Fruit fly (Drosophila melanogaster): ENCODE data around the gene Btk.
A peak's percentile ranks its signal among the peaks of the same experiment; 100 is the strongest.

Gene Btk

dm6 chr2L:8266145-8266544 is 34.7 kb downstream of the Btk start (continued):
- TF ChIP-seq sd (tag; optimal IDR thresholded peaks at IDR 0.05) = peak; percentile 24
- no peak for TF ChIP-seq ato (GFP tag; IDR thresholded peaks at IDR 0.05; ENCODE audit: partially characterized antibody)
- no peak for TF ChIP-seq Spps (tag; optimal IDR thresholded peaks at IDR 0.05)
- TF ChIP-seq zfh2 (GFP tag; optimal IDR thresholded peaks at IDR 0.05) = no peak
- TF ChIP-seq Bgb (GFP tag; IDR thresholded peaks at IDR 0.05; ENCODE audit: partially characterized antibody) = no peak
- no peak for TF ChIP-seq knrl (GFP tag; IDR thresholded peaks at IDR 0.05; ENCODE audit: partially characterized antibody)
- peak; percentile 61 for TF ChIP-seq CG18262 (tag; optimal IDR thresholded peaks at IDR 0.05)
- no peak for TF ChIP-seq exex (tag; optimal IDR thresholded peaks at IDR 0.05)
- no peak for TF ChIP-seq CG6791 (GFP tag; IDR thresholded peaks at IDR 0.05; ENCODE audit: partially characterized antibody)
- no peak for TF ChIP-seq yki (optimal IDR thresholded peaks at IDR 0.05)
- no peak for TF ChIP-seq CG13894 (tag; optimal IDR thresholded peaks at IDR 0.05)
- TF ChIP-seq CG10209 (GFP tag; optimal IDR thresholded peaks at IDR 0.05) = peak; percentile 38
- peak; percentile 63 for TF ChIP-seq nau (GFP tag; optimal IDR thresholded peaks at IDR 0.05)
- no peak for TF ChIP-seq CG1832 (GFP tag; optimal IDR thresholded peaks at IDR 0.05)
- peak; percentile 70 for TF ChIP-seq kah (GFP tag; optimal IDR thresholded peaks at IDR 0.05)
- peak; percentile 54; the same call in 1 of the 2 replicates for TF ChIP-seq Lim3 (GFP tag; IDR thresholded peaks at IDR 0.05)
- TF ChIP-seq ci (GFP tag; IDR thresholded peaks at IDR 0.05) = 0 out of 3 replicates have a peak, but pooled peaks have one; percentile 7
- TF ChIP-seq CG3726 (GFP tag; IDR thresholded peaks at IDR 0.05) = no peak
- no peak for TF ChIP-seq Camta (GFP tag; optimal IDR thresholded peaks at IDR 0.05)
- no peak for TF ChIP-seq CG8290 (GFP tag; optimal IDR thresholded peaks at IDR 0.05)
- TF ChIP-seq CG8290 (tag; optimal IDR thresholded peaks at IDR 0.05) = no peak
- TF ChIP-seq ems (GFP tag; optimal IDR thresholded peaks at IDR 0.05) = no peak
- no peak for TF ChIP-seq CG31388 (GFP tag; optimal IDR thresholded peaks at IDR 0.05)
- TF ChIP-seq CG3995 (GFP tag; optimal IDR thresholded peaks at IDR 0.05) = no peak
- no peak for TF ChIP-seq bowl (GFP tag; IDR thresholded peaks at IDR 0.05)
- no peak for TF ChIP-seq CG42726 (GFP tag; IDR thresholded peaks at IDR 0.05; ENCODE audit: partially characterized antibody)
- peak; percentile 40 for TF ChIP-seq Hmr (GFP tag; optimal IDR thresholded peaks at IDR 0.05)
- no peak for TF ChIP-seq Atf-2 (GFP tag; optimal IDR thresholded peaks at IDR 0.05)
- peak; percentile 58 for TF ChIP-seq CG10147 (GFP tag; optimal IDR thresholded peaks at IDR 0.05)
- no peak for TF ChIP-seq CG17912 (GFP tag; optimal IDR thresholded peaks at IDR 0.05)
- TF ChIP-seq Opbp (GFP tag; IDR thresholded peaks at IDR 0.05; ENCODE audit: partially characterized antibody) = no peak
- no peak for TF ChIP-seq hb (GFP tag; IDR thresholded peaks at IDR 0.05; ENCODE audit: partially characterized antibody)
- TF ChIP-seq tup (GFP tag; optimal IDR thresholded peaks at IDR 0.05) = no peak
- TF ChIP-seq lab (GFP tag; optimal IDR thresholded peaks at IDR 0.05) = peak; percentile 60
- peak; percentile 44 for TF ChIP-seq org-1 (GFP tag; optimal IDR thresholded peaks at IDR 0.05)
- TF ChIP-seq CG18476 (GFP tag; optimal IDR thresholded peaks at IDR 0.05) = no peak
- TF ChIP-seq CG14965 (GFP tag; optimal IDR thresholded peaks at IDR 0.05; ENCODE audit: borderline replicate concordance) = no peak
- TF ChIP-seq unc-4 (GFP tag; IDR thresholded peaks at IDR 0.05; ENCODE audit: partially characterized antibody) = no peak
- no peak for TF ChIP-seq ewg (GFP tag; optimal IDR thresholded peaks at IDR 0.05)
- TF ChIP-seq HHEX (GFP tag; optimal IDR thresholded peaks at IDR 0.05) = peak; percentile 55
- TF ChIP-seq sr (GFP tag; IDR thresholded peaks at IDR 0.05) = no peak
- no peak for TF ChIP-seq CG4328 (GFP tag; optimal IDR thresholded peaks at IDR 0.05)
- peak; percentile 52 for TF ChIP-seq caup (GFP tag; optimal IDR thresholded peaks at IDR 0.05; ENCODE audit: severe bottlenecking)
- TF ChIP-seq dimm (GFP tag; IDR thresholded peaks at IDR 0.05) = no peak
- no peak for TF ChIP-seq CG17568 (GFP tag; optimal IDR thresholded peaks at IDR 0.05)
- no peak for TF ChIP-seq CG2202 (tag; optimal IDR thresholded peaks at IDR 0.05)
- peak; percentile 11 for TF ChIP-seq sug (tag; optimal IDR thresholded peaks at IDR 0.05)
- no peak for TF ChIP-seq CG7357 (GFP tag; IDR thresholded peaks at IDR 0.05)
- TF ChIP-seq Dad (GFP tag; optimal IDR thresholded peaks at IDR 0.05) = no peak
- TF ChIP-seq row (GFP tag; IDR thresholded peaks at IDR 0.05) = peak; percentile 73
- TF ChIP-seq mam (GFP tag; optimal IDR thresholded peaks at IDR 0.05) = no peak

All from whole organism, embryonic.